Worm (Caenorhabditis elegans): ENCODE measurements around the gene nkat-1.

DNA sequence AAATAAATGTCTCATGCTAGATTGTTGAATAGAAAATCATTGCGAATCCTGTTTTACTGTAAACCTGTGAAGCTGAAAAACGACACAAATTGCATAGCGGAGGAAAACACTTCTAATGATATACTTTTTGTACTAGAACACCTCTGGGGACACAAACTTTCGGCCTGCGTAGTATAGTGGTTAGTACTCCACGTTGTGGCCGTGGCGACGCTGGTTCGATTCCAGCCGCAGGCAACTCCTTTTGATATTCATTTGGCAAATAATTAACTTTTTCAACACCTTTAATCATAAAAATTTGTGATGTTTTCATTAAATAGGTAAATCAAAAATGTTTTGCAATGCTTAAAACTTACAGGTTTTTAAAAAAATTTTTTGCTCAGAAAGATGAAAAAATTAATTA, 5.1 kb downstream of the nkat-1 start:
- TF ChIP-seq B0035.1 (tag; optimal IDR thresholded peaks at IDR 0.05): no peak
- no peak for TF ChIP-seq zim-3 (tag; optimal IDR thresholded peaks at IDR 0.05)
- TF ChIP-seq K11D2.4 (GFP tag; IDR thresholded peaks at IDR 0.05): no peak
- TF ChIP-seq ztf-18 (tag; optimal IDR thresholded peaks at IDR 0.05): no peak

Data from whole organism, young adult.